Worm (Caenorhabditis elegans) whole organism, young adult: Measurements from ENCODE around the gene EGAP1.5.

Experiments
- B0035.1 ChIP-seq: sonication (generic microtip); optimal IDR thresholded peaks from 2 replicates; lab custom pipeline; 2016; ENCODE audit warnings: missing genetic modification characterization, mild to moderate bottlenecking, missing compliant biosample characterization, missing genotype, missing genetic modification reagents
- C06A6.2 ChIP-seq: fragments of 200-800 bp; sonication (Bioruptor generic); conservative IDR thresholded peaks from 2 replicates; pipeline ENCODE4 v1.3.6; 2022; ENCODE audit warnings: missing genetic modification characterization, missing compliant biosample characterization
- D2030.7 ChIP-seq: fragments of 200-800 bp; sonication (Bioruptor generic); IDR thresholded peaks from 2 replicates; pipeline ENCODE4 v1.3.6; 2022; ENCODE audit warnings: missing genetic modification reagents, missing genetic modification characterization, missing compliant biosample characterization
- F49E8.2 ChIP-seq: sonication (generic microtip); optimal IDR thresholded peaks from 3 replicates; lab custom pipeline; 2017; ENCODE audit warnings: missing genetic modification characterization, mild to moderate bottlenecking, missing compliant biosample characterization, antibody characterized with exemption, moderate library complexity; ENCODE audit not compliant: insufficient read depth
- K12H6.12 ChIP-seq: fragments of 200-800 bp; sonication (Bioruptor generic); optimal IDR thresholded peaks from 2 replicates; lab custom pipeline; 2018; ENCODE audit warnings: mild to moderate bottlenecking, missing genetic modification characterization, missing compliant biosample characterization
- T07F8.4 ChIP-seq: sonication (generic microtip); optimal IDR thresholded peaks from 2 replicates; lab custom pipeline; 2016; ENCODE audit warnings: mild to moderate bottlenecking, missing genetic modification characterization, moderate library complexity, missing compliant biosample characterization
- T26A5.8 ChIP-seq: sonication (generic microtip); optimal IDR thresholded peaks from 2 replicates; lab custom pipeline; 2016; ENCODE audit warnings: missing genetic modification characterization, missing compliant biosample characterization
- Y53G8AR.9 ChIP-seq: fragments of 200-800 bp; sonication (Bioruptor generic); conservative IDR thresholded peaks from 2 replicates; pipeline ENCODE4 v1.3.6; 2022; ENCODE audit warnings: missing genetic modification reagents, missing genetic modification characterization, missing compliant biosample characterization
- Y79H2A.3 ChIP-seq: fragments of 200-800 bp; sonication (Bioruptor generic); conservative IDR thresholded peaks from 2 replicates; pipeline ENCODE4 v1.3.6; 2022; ENCODE audit warnings: missing genetic modification reagents, missing genetic modification characterization, missing compliant biosample characterization
- ccch-3 ChIP-seq: fragments of 200-800 bp; sonication (Bioruptor generic); optimal IDR thresholded peaks from 2 replicates; lab custom pipeline; 2018; ENCODE audit warnings: mild to moderate bottlenecking, missing genetic modification characterization, missing compliant biosample characterization
- cebp-1 ChIP-seq, 2 experiments: fragments of 200-800 bp in 1 of 2; sonication (Bioruptor generic) in 1 of 2; sonication (generic microtip) in 1 of 2; IDR thresholded peaks in 1 of 2; optimal IDR thresholded peaks in 1 of 2; 2 replicates each; pipeline versions ENCODE4 v1.3.6 to Lab custom; 2017 to 2022; ENCODE audit warnings: missing compliant biosample characterization in 2 of 2, missing genetic modification characterization in 2 of 2, mild to moderate bottlenecking in 1 of 2, missing genetic modification reagents in 1 of 2, moderate library complexity in 1 of 2
- die-1 ChIP-seq: sonication (generic microtip); optimal IDR thresholded peaks from 2 replicates; lab custom pipeline; 2016; ENCODE audit warnings: missing genotype, mild to moderate bottlenecking, missing genetic modification characterization, missing compliant biosample characterization
- efl-1 ChIP-seq: fragments of 150-350 bp; optimal IDR thresholded peaks from 2 replicates; lab custom pipeline; 2014; ENCODE audit warnings: missing biosample characterization, missing genetic modification reagents, missing genetic modification characterization
- ekl-4 ChIP-seq: fragments of 200-800 bp; sonication (Bioruptor generic); IDR thresholded peaks from 2 replicates; pipeline ENCODE4 v1.3.6; 2022; ENCODE audit warnings: missing genetic modification reagents, missing genetic modification characterization, missing compliant biosample characterization
- hmg-1.2 ChIP-seq: fragments of 200-800 bp; sonication (Bioruptor generic); IDR thresholded peaks from 2 replicates; pipeline ENCODE4 v1.3.6; 2022; ENCODE audit warnings: missing genetic modification reagents, missing genetic modification characterization, missing compliant biosample characterization
- hmg-20 ChIP-seq: fragments of 200-800 bp; sonication (Bioruptor generic); IDR thresholded peaks from 2 replicates; pipeline ENCODE4 v1.3.6; 2022; ENCODE audit warnings: missing genetic modification reagents, missing genetic modification characterization, missing compliant biosample characterization
- lag-1 ChIP-seq: fragments of 200-800 bp; sonication (Bioruptor generic); IDR thresholded peaks from 2 replicates; pipeline ENCODE4 v1.3.6; 2022; ENCODE audit warnings: missing genetic modification reagents, missing genetic modification characterization, missing compliant biosample characterization
- lin-35 ChIP-seq, 3 experiments: fragments of 150-350 bp in 2 of 3; sonication (generic microtip) in 1 of 3; optimal IDR thresholded peaks; 2 replicates each; lab custom pipeline; 2014 to 2018; ENCODE audit warnings: missing biosample characterization in 3 of 3, missing genetic modification characterization in 3 of 3, missing genetic modification reagents in 3 of 3
- lin-40 ChIP-seq: sonication (generic microtip); optimal IDR thresholded peaks from 2 replicates; lab custom pipeline; 2016; ENCODE audit warnings: missing genetic modification characterization, mild to moderate bottlenecking, missing compliant biosample characterization, missing genotype, missing genetic modification reagents
- lin-54 ChIP-seq: fragments of 200-800 bp; sonication (Bioruptor generic); optimal IDR thresholded peaks from 2 replicates; lab custom pipeline; 2018; ENCODE audit warnings: mild to moderate bottlenecking, missing genetic modification characterization, missing compliant biosample characterization
- mcd-1 ChIP-seq: fragments of 200-800 bp; sonication (Bioruptor generic); IDR thresholded peaks from 2 replicates; pipeline ENCODE4 v1.3.6; 2022; ENCODE audit warnings: missing genetic modification reagents, missing genetic modification characterization, missing compliant biosample characterization
- mel-28 ChIP-seq: sonication (generic microtip); optimal IDR thresholded peaks from 2 replicates; lab custom pipeline; 2016; ENCODE audit warnings: borderline replicate concordance, mild to moderate bottlenecking, missing genetic modification characterization, missing compliant biosample characterization
- nhr-80 ChIP-seq: sonication (generic microtip); optimal IDR thresholded peaks from 2 replicates; lab custom pipeline; 2016; ENCODE audit warnings: missing genetic modification characterization, missing compliant biosample characterization
- nhr-90 ChIP-seq: sonication (generic microtip); optimal IDR thresholded peaks from 2 replicates; lab custom pipeline; 2016; ENCODE audit warnings: missing genotype, mild to moderate bottlenecking, missing genetic modification characterization, missing compliant biosample characterization
- pha-4 ChIP-seq: fragments of 150-350 bp; sonication (generic microtip); optimal IDR thresholded peaks from 2 replicates; lab custom pipeline; 2014; ENCODE audit warnings: missing biosample characterization, missing genetic modification reagents, missing genetic modification characterization
- rcor-1 ChIP-seq: fragments of 200-800 bp; sonication (Bioruptor generic); IDR thresholded peaks from 2 replicates; pipeline ENCODE4 v1.3.6; 2022; ENCODE audit warnings: missing genetic modification reagents, missing genetic modification characterization, missing compliant biosample characterization
- snpc-1.1 ChIP-seq: sonication (generic microtip); optimal IDR thresholded peaks from 2 replicates; lab custom pipeline; 2017; ENCODE audit warnings: missing genetic modification characterization, mild to moderate bottlenecking, missing compliant biosample characterization, antibody characterized with exemption, moderate library complexity, missing genotype, missing genetic modification reagents; ENCODE audit not compliant: insufficient read depth
- snpc-3.4 ChIP-seq: sonication (generic microtip); optimal IDR thresholded peaks from 2 replicates; lab custom pipeline; 2017; ENCODE audit warnings: missing genetic modification characterization, mild to moderate bottlenecking, missing compliant biosample characterization, antibody characterized with exemption, moderate library complexity, missing genotype, missing genetic modification reagents
- tbx-9 ChIP-seq: sonication (generic microtip); optimal IDR thresholded peaks from 2 replicates; lab custom pipeline; 2016; ENCODE audit warnings: borderline replicate concordance, missing genetic modification characterization, inconsistent platforms, missing compliant biosample characterization
- tlf-1 ChIP-seq: fragments of 200-800 bp; sonication (Bioruptor generic); optimal IDR thresholded peaks from 2 replicates; lab custom pipeline; 2018; ENCODE audit warnings: mild to moderate bottlenecking, missing genetic modification characterization, missing compliant biosample characterization
- zfh-2 ChIP-seq: fragments of 200-800 bp; sonication (Bioruptor generic); conservative IDR thresholded peaks from 2 replicates; pipeline ENCODE4 v1.3.6; 2022; ENCODE audit warnings: missing genetic modification reagents, missing genetic modification characterization, missing compliant biosample characterization
- ztf-25 ChIP-seq: fragments of 200-800 bp; sonication (Bioruptor generic); IDR thresholded peaks from 2 replicates; pipeline ENCODE4 v1.3.6; 2022; ENCODE audit warnings: missing genetic modification reagents, missing genetic modification characterization, missing compliant biosample characterization
- ztf-3 ChIP-seq: fragments of 200-800 bp; sonication (Bioruptor generic); optimal IDR thresholded peaks from 2 replicates; lab custom pipeline; 2018; ENCODE audit warnings: mild to moderate bottlenecking, missing genetic modification characterization, missing compliant biosample characterization

The EGAP1.5 gene

DNA sequence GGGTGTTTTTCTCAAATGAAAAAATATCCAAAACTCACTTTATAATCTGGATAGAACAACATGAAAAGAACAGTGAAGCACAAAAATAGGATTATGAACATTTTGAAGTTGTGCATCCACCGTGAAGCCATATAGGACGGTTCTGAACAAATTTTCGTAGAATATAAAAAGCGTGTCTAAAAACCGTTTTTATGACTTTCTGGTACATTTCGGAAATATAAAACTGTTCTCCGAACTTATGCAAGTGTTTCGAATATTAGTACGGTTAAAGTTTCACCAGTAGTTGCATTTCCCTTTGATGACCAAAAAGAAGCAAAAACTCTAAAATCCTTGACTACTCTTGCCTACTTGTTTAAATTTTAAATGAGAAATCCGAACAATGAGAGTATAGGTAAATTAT lies 42.8 kb upstream of the EGAP1.5 start, which contains the start of gene C28H8.8:
TSS of gene C28H8.8 (minus strand) at position 101 of the 400 bp plus-strand sequence.
- TF ChIP-seq rcor-1 (GFP tag; lab: Robert Waterston, UW) (no peak), ccch-3 (GFP tag; lab: Kevin White, UChicago) (no peak), Y79H2A.3 (GFP tag; lab: Robert Waterston, UW) (no peak), die-1 (tag; lab: Kevin White, UChicago) (no peak), mel-28 (tag; lab: Kevin White, UChicago) (no peak), C06A6.2 (GFP tag; lab: Robert Waterston, UW) (no peak), hmg-20 (no peak), lin-40 (no peak), F49E8.2 (tag; lab: Kevin White, UChicago) (no peak), cebp-1 (GFP tag; IDR thresholded peaks at IDR 0.05; lab: Robert Waterston, UW) (no peak), cebp-1 (tag; optimal IDR thresholded peaks at IDR 0.05; lab: Kevin White, UChicago) (no peak), ztf-3 (GFP tag; lab: Kevin White, UChicago) (no peak), zfh-2 (GFP tag; lab: Robert Waterston, UW) (no peak), K12H6.12 (tag; lab: Kevin White, UChicago) (no peak)

DNA sequence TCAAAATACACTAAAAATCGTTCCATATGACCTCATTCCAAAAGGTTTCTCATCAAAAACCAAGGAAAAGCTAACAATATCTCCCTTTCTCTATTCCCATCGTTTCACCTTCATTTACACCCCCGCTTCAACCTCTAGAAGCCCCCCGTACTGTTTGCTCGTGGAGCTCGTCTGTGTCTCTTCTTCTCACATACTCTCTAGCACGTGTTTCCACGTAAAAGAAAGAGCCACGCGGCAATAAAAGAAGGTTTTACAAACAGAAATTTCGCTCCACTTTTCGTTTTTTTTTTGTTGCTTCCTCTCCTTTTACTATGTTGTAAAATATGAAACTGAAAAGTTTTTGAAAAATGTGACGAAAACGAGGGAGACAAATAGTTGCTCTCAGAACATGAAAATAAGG lies 38.6 kb upstream of the EGAP1.5 start:
- TF ChIP-seq pha-4 (tag; lab: Kevin White, UChicago) (peak; percentile 63), snpc-1.1 (no peak)

DNA sequence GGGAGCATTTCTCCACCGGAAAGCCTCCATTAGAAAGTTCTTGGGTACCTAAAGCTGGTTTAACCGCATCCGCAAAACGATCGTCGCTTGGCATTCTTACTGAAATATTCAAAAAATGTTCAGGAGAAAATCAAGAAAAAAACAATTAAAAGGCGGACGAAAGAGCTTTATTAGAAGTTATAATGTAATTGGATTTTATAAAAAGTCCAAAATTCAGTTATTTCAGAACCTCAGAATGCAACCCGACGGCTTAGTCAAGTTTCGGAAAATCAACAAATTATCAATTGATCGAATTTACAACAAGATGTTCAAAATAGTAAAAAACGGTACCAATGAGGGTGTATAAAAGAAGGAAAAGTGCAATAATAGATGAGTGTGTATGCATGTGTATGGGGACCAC lies 35.6 kb upstream of the EGAP1.5 start, which contains the start of gene pxl-1:
TSS of gene pxl-1 (minus strand) at position 101 of the 400 bp plus-strand sequence.
- TF ChIP-seq lin-35 (GFP tag; optimal IDR thresholded peaks at IDR 0.05; lab: Kevin White, UChicago) (no peak), tbx-9 (no peak)

DNA sequence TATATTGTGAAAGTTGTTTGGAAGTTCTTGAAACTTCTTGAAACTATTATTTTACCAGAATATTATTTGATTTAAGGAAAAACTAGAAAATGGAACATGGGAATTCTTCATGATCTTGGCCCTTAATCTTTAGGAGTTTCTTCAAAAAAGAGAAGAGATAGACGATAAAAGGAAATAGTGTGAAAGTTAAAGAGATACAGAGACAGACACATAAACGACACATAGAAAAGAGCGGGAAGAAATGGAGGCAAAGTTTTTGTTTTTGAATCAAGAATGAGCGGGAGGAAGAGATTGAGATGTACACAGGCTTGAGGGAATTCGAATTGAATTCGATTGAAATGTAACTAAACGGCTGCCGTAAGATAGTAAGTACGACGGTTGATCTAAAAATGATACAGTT lies 34.1 kb upstream of the EGAP1.5 start:
- TF ChIP-seq ztf-25 (no peak), D2030.7 (GFP tag; lab: Robert Waterston, UW) (no peak), efl-1 (peak; percentile 30), Y53G8AR.9 (GFP tag; lab: Robert Waterston, UW) (no peak), mcd-1 (GFP tag; lab: Robert Waterston, UW) (no peak), T07F8.4 (no peak)

DNA sequence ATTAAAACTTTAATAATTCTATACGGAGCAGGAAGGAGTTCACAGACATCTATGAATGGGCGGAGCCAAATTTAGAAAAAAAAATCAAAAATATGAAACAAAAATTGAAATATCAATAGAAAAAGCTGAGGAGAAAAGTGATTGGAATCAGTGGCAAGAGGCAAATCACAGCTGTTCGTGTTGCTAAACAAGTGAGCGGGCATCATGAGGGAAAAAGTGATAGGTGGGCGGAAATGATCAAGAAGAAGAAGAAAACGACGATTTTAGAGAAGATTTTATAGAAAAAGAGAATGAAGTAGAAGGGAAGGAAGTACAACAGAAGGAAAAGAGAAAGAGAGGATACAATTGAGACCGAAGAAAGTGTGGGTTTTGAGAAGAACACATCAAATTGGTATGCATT lies 32.9 kb upstream of the EGAP1.5 start:
- no peak for TF ChIP-seq ekl-4 (GFP tag; lab: Robert Waterston, UW)
- no peak for TF ChIP-seq snpc-3.4 (tag; lab: Kevin White, UChicago)
- no peak for TF ChIP-seq T26A5.8 (tag; lab: Kevin White, UChicago)
- TF ChIP-seq lin-54 (GFP tag; lab: Kevin White, UChicago): no peak
- no peak for TF ChIP-seq lag-1 (GFP tag; lab: Robert Waterston, UW)
- no peak for TF ChIP-seq nhr-90 (tag; lab: Kevin White, UChicago)

DNA sequence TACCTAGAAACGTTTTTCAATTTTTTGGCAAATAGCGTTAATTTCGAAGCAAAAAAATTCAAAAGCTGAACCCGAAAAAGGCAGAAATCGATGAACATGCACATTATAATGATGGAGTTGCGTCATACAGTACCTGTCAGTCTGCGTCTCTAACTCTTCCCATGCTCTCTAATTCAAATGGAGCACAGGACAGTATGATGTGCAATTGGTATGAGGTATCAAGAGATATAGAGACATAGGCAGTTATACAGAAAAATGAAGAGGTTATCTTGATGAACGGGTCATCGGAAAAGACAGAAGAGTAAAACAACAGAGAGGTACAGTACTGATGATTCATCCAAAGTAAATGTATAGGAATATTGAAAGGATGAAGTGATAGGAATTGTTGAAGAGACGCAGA lies 30.8 kb upstream of the EGAP1.5 start:
- no peak for TF ChIP-seq B0035.1 (tag; lab: Kevin White, UChicago)
- TF ChIP-seq tlf-1 (GFP tag; lab: Kevin White, UChicago): no peak
- TF ChIP-seq nhr-80 (tag; lab: Kevin White, UChicago): peak; percentile 28
- TF ChIP-seq hmg-1.2 (GFP tag; lab: Robert Waterston, UW): peak; percentile 61; the same call in 1 of the 2 replicates
